Fruit fly (Drosophila melanogaster) whole organism, embryonic: ENCODE measurements around the gene Gss1.

ENCODE experiments used
- Atf6 ChIP-seq: fragments of 200-800 bp; sonication (Bioruptor generic); IDR thresholded peaks from 2 replicates; pipeline ENCODE4 v1.3.6; 2022; ENCODE audit warnings: missing biosample characterization, missing genetic modification characterization
- CG10959 ChIP-seq: fragments of 200-800 bp; sonication (Bioruptor generic); IDR thresholded peaks from 2 replicates; pipeline ENCODE4 v1.3.6; 2022; ENCODE audit warnings: missing biosample characterization, missing genetic modification characterization
- CG12744 ChIP-seq: fragments of 200-800 bp; sonication (Bioruptor generic); optimal IDR thresholded peaks from 2 replicates; lab custom pipeline; 2016; ENCODE audit warnings: missing biosample characterization, missing genetic modification characterization
- CG13123 ChIP-seq: fragments of 200-800 bp; sonication (Bioruptor generic); optimal IDR thresholded peaks from 2 replicates; lab custom pipeline; 2016; ENCODE audit warnings: missing biosample characterization, missing genetic modification characterization
- CG13894 ChIP-seq: fragments of 200-800 bp; sonication (Bioruptor generic); optimal IDR thresholded peaks from 3 replicates; lab custom pipeline; 2018; ENCODE audit warnings: missing biosample characterization, mild to moderate bottlenecking, missing genetic modification characterization, moderate library complexity
- CG18599 ChIP-seq: fragments of 200-800 bp; sonication (Bioruptor generic); optimal IDR thresholded peaks from 3 replicates; lab custom pipeline; 2017; ENCODE audit warnings: missing biosample characterization, missing genetic modification characterization, mild to moderate bottlenecking, moderate library complexity, missing genetic modification reagents
- CG2129 ChIP-seq: fragments of 200-800 bp; sonication (Bioruptor generic); IDR thresholded peaks from 2 replicates; pipeline ENCODE4 v1.3.6; 2022; ENCODE audit warnings: missing biosample characterization, missing genetic modification characterization; ENCODE audit not compliant: partially characterized antibody
- CG2199 ChIP-seq: fragments of 200-800 bp; sonication (Bioruptor generic); IDR thresholded peaks from 3 replicates; pipeline ENCODE4 v1.3.6; 2022; ENCODE audit warnings: missing biosample characterization, missing genetic modification characterization
- CG4617 ChIP-seq: fragments of 200-800 bp; sonication (Bioruptor generic); optimal IDR thresholded peaks from 3 replicates; lab custom pipeline; 2016; ENCODE audit warnings: missing biosample characterization, missing genetic modification characterization, borderline replicate concordance
- CG5180 ChIP-seq: fragments of 200-800 bp; sonication (Bioruptor generic); optimal IDR thresholded peaks from 3 replicates; lab custom pipeline; 2017; ENCODE audit warnings: missing biosample characterization, missing genetic modification characterization, mild to moderate bottlenecking, moderate library complexity, missing genetic modification reagents
- CG7963 ChIP-seq: fragments of 200-800 bp; sonication (Bioruptor generic); IDR thresholded peaks from 3 replicates; pipeline ENCODE4 v1.3.6; 2022; ENCODE audit warnings: missing biosample characterization, missing genetic modification characterization; ENCODE audit not compliant: partially characterized antibody
- CG8089 ChIP-seq: fragments of 200-800 bp; sonication (Bioruptor generic); optimal IDR thresholded peaks from 3 replicates; lab custom pipeline; 2016; ENCODE audit warnings: missing biosample characterization, missing genetic modification characterization
- Chrac-16 ChIP-seq: fragments of 200-800 bp; sonication (Bioruptor generic); optimal IDR thresholded peaks from 3 replicates; lab custom pipeline; 2016; ENCODE audit warnings: missing biosample characterization, missing genetic modification characterization
- Gsc ChIP-seq: fragments of 200-800 bp; sonication (Bioruptor generic); IDR thresholded peaks from 2 replicates; pipeline ENCODE4 v1.3.6; 2022; ENCODE audit warnings: missing biosample characterization, missing genetic modification characterization
- Hand ChIP-seq: fragments of 200-800 bp; sonication (Bioruptor generic); optimal IDR thresholded peaks from 2 replicates; lab custom pipeline; 2017; ENCODE audit warnings: mild to moderate bottlenecking, missing biosample characterization, missing genetic modification reagents, missing genetic modification characterization
- Hey ChIP-seq: fragments of 200-800 bp; sonication (Bioruptor generic); optimal IDR thresholded peaks from 3 replicates; lab custom pipeline; 2018; ENCODE audit warnings: missing biosample characterization, mild to moderate bottlenecking, missing genetic modification characterization
- Hmr ChIP-seq: fragments of 200-800 bp; sonication (Bioruptor generic); optimal IDR thresholded peaks from 3 replicates; lab custom pipeline; 2017; ENCODE audit warnings: mild to moderate bottlenecking, missing biosample characterization, missing genetic modification reagents, missing genetic modification characterization
- Hmx ChIP-seq: fragments of 200-800 bp; sonication (Bioruptor generic); optimal IDR thresholded peaks from 2 replicates; lab custom pipeline; 2016; ENCODE audit warnings: missing biosample characterization, missing genetic modification characterization
- Neu2 ChIP-seq: fragments of 200-800 bp; sonication (Bioruptor generic); optimal IDR thresholded peaks from 3 replicates; lab custom pipeline; 2016; ENCODE audit warnings: missing biosample characterization, missing genetic modification characterization, borderline replicate concordance
- PHDP ChIP-seq: fragments of 200-800 bp; sonication (Bioruptor generic); optimal IDR thresholded peaks from 3 replicates; lab custom pipeline; 2018; ENCODE audit warnings: missing biosample characterization, mild to moderate bottlenecking, missing genetic modification characterization, moderate library complexity
- Rx ChIP-seq: fragments of 200-800 bp; sonication (Bioruptor generic); IDR thresholded peaks from 2 replicates; pipeline ENCODE4 v1.3.6; 2022; ENCODE audit warnings: missing biosample characterization, missing genetic modification characterization
- Spps ChIP-seq: fragments of 200-800 bp; sonication (Bioruptor generic); optimal IDR thresholded peaks from 2 replicates; lab custom pipeline; 2018; ENCODE audit warnings: missing biosample characterization, mild to moderate bottlenecking, missing genetic modification characterization
- Trl ChIP-seq, 3 experiments: fragments of >200 bp in 2 of 3; fragments of 200-800 bp in 1 of 3; sonication (Bioruptor generic) in 1 of 3; optimal IDR thresholded peaks; 2 replicates in 1 of 3; 3 replicates in 2 of 3; lab custom pipeline; 2016 to 2017; ENCODE audit warnings: missing biosample characterization in 1 of 3, missing genetic modification characterization in 1 of 3
- amos ChIP-seq: fragments of 200-800 bp; sonication (Bioruptor generic); IDR thresholded peaks from 2 replicates; pipeline ENCODE4 v1.3.6; 2022; ENCODE audit warnings: missing biosample characterization, missing genetic modification characterization; ENCODE audit not compliant: partially characterized antibody
- ara ChIP-seq: fragments of 200-800 bp; sonication (Bioruptor generic); IDR thresholded peaks from 2 replicates; pipeline ENCODE4 v1.3.6; 2022; ENCODE audit warnings: missing biosample characterization, missing genetic modification characterization
- ash1 ChIP-seq: fragments of 200-800 bp; sonication (Bioruptor generic); optimal IDR thresholded peaks from 2 replicates; lab custom pipeline; 2018; ENCODE audit warnings: missing biosample characterization, mild to moderate bottlenecking, missing genetic modification characterization
- cas ChIP-seq: fragments of 200-800 bp; sonication (Bioruptor generic); IDR thresholded peaks from 2 replicates; pipeline ENCODE4 v1.3.6; 2022; ENCODE audit warnings: missing biosample characterization, missing genetic modification characterization
- cg ChIP-seq: fragments of 200-800 bp; sonication (Bioruptor generic); optimal IDR thresholded peaks from 3 replicates; lab custom pipeline; 2019; ENCODE audit warnings: missing biosample characterization, mild to moderate bottlenecking, missing genetic modification characterization, moderate library complexity
- dimm ChIP-seq: fragments of 200-800 bp; sonication (Bioruptor generic); IDR thresholded peaks from 2 replicates; pipeline ENCODE4 v1.3.6; 2022; ENCODE audit warnings: missing biosample characterization, missing genetic modification characterization
- disco-r ChIP-seq: fragments of 200-800 bp; sonication (Bioruptor generic); optimal IDR thresholded peaks from 2 replicates; lab custom pipeline; 2016; ENCODE audit warnings: missing biosample characterization, missing genetic modification characterization
- fd102C ChIP-seq: fragments of 200-800 bp; sonication (Bioruptor generic); optimal IDR thresholded peaks from 2 replicates; lab custom pipeline; 2018; ENCODE audit warnings: missing biosample characterization, mild to moderate bottlenecking, missing genetic modification characterization, moderate library complexity
- gro ChIP-seq: fragments of 200-800 bp; sonication (Bioruptor generic); optimal IDR thresholded peaks from 2 replicates; lab custom pipeline; 2016; ENCODE audit warnings: missing biosample characterization, missing genetic modification characterization
- hb ChIP-seq: fragments of 200-800 bp; sonication (Bioruptor generic); IDR thresholded peaks from 3 replicates; pipeline ENCODE4 v1.3.6; 2022; ENCODE audit warnings: missing biosample characterization, missing genetic modification characterization; ENCODE audit not compliant: partially characterized antibody
- kay ChIP-seq: fragments of 200-800 bp; sonication (Bioruptor generic); optimal IDR thresholded peaks from 2 replicates; lab custom pipeline; 2016; ENCODE audit warnings: missing biosample characterization, missing genetic modification characterization
- klu ChIP-seq: fragments of 200-800 bp; sonication (Bioruptor generic); IDR thresholded peaks from 2 replicates; pipeline ENCODE4 v1.3.6; 2022; ENCODE audit warnings: missing biosample characterization, missing genetic modification characterization
- lmd ChIP-seq: fragments of 200-800 bp; sonication (Bioruptor generic); IDR thresholded peaks from 2 replicates; pipeline ENCODE4 v1.3.6; 2022; ENCODE audit warnings: missing biosample characterization, missing genetic modification characterization
- mld ChIP-seq: fragments of 200-800 bp; sonication (Bioruptor generic); IDR thresholded peaks from 3 replicates; pipeline ENCODE4 v1.3.6; 2022; ENCODE audit warnings: missing biosample characterization, missing genetic modification characterization; ENCODE audit not compliant: partially characterized antibody
- nmo ChIP-seq: fragments of 200-800 bp; sonication (Bioruptor generic); optimal IDR thresholded peaks from 2 replicates; lab custom pipeline; 2018; ENCODE audit warnings: missing biosample characterization, mild to moderate bottlenecking, missing genetic modification characterization, moderate library complexity
- org-1 ChIP-seq: fragments of 200-800 bp; sonication (Bioruptor generic); optimal IDR thresholded peaks from 2 replicates; lab custom pipeline; 2017; ENCODE audit warnings: missing biosample characterization, missing genetic modification characterization
- otp ChIP-seq: fragments of 200-800 bp; sonication (Bioruptor generic); IDR thresholded peaks from 3 replicates; pipeline ENCODE4, ENCODE4 v1.3.6; 2022; ENCODE audit warnings: missing biosample characterization, missing genetic modification characterization
- p53 ChIP-seq: fragments of 200-800 bp; sonication (Bioruptor generic); optimal IDR thresholded peaks from 2 replicates; lab custom pipeline; 2016; ENCODE audit warnings: missing biosample characterization, missing genetic modification characterization
- pan ChIP-seq, 4 experiments: fragments of >200 bp in 3 of 4; fragments of 200-800 bp in 1 of 4; sonication (Bioruptor generic) in 1 of 4; optimal IDR thresholded peaks in 3 of 4; IDR thresholded peaks in 1 of 4; 2 replicates each; pipeline versions ENCODE4 v1.3.6 to Lab custom; 2017 to 2022; ENCODE audit warnings: missing biosample characterization in 2 of 4, missing genetic modification characterization in 2 of 4, mixed read lengths in 1 of 4
- psq ChIP-seq: fragments of 200-800 bp; sonication (Bioruptor generic); optimal IDR thresholded peaks from 2 replicates; lab custom pipeline; 2017; ENCODE audit warnings: missing biosample characterization, missing genetic modification characterization
- sr ChIP-seq: fragments of 200-800 bp; sonication (Bioruptor generic); IDR thresholded peaks from 3 replicates; pipeline ENCODE4 v1.3.6; 2022; ENCODE audit warnings: missing biosample characterization, missing genetic modification characterization
- tio ChIP-seq: fragments of 200-800 bp; sonication (Bioruptor generic); optimal IDR thresholded peaks from 2 replicates; lab custom pipeline; 2017; ENCODE audit warnings: missing biosample characterization, missing genetic modification characterization, inconsistent platforms
- ttk ChIP-seq: fragments of 200-800 bp; sonication (Bioruptor generic); IDR thresholded peaks from 2 replicates; pipeline ENCODE4 v2.1.2; 2022; ENCODE audit warnings: missing biosample characterization, missing genetic modification characterization
- tup ChIP-seq: fragments of 200-800 bp; sonication (Bioruptor generic); optimal IDR thresholded peaks from 2 replicates; lab custom pipeline; 2016; ENCODE audit warnings: missing biosample characterization, mild to moderate bottlenecking, missing genetic modification characterization, moderate library complexity
- zen2 ChIP-seq: fragments of 200-800 bp; sonication (Bioruptor generic); IDR thresholded peaks from 3 replicates; pipeline ENCODE4 v1.3.6; 2022; ENCODE audit warnings: missing biosample characterization, missing genetic modification characterization; ENCODE audit not compliant: partially characterized antibody
- zfh2 ChIP-seq: fragments of 200-800 bp; sonication (Bioruptor generic); optimal IDR thresholded peaks from 2 replicates; lab custom pipeline; 2016; ENCODE audit warnings: missing biosample characterization, missing genetic modification characterization

The Gss1 gene

dm6 chrX:17844623-17845022, 44.7 kb upstream of the Gss1 start, which contains the start of the genes CG8142 and Ucp4A (continued):
- TF ChIP-seq lmd (GFP tag; lab: Robert Waterston, UW) (peak; percentile 96), Gsc (GFP tag; lab: Robert Waterston, UW) (peak; percentile 88), CG5180 (peak; percentile 62), ash1 (GFP tag; lab: Kevin White, UChicago) (no peak), klu (GFP tag; lab: Robert Waterston, UW) (peak; percentile 93), CG8089 (peak; percentile 30), fd102C (no peak), CG13123 (peak; percentile 78), psq (GFP tag; lab: Kevin White, UChicago) (peak; percentile 75), Atf6 (GFP tag; lab: Robert Waterston, UW) (peak; percentile 96), CG10959 (GFP tag; lab: Robert Waterston, UW) (peak; percentile 89), CG13894 (tag; lab: Kevin White, UChicago) (peak; percentile 83), zen2 (GFP tag; lab: Robert Waterston, UW) (no peak), Neu2 (GFP tag; lab: Kevin White, UChicago) (no peak), disco-r (GFP tag; lab: Kevin White, UChicago) (peak; percentile 14), cas (GFP tag; lab: Robert Waterston, UW) (peak; percentile 88), Hmr (GFP tag; lab: Kevin White, UChicago) (peak; percentile 86), amos (GFP tag; lab: Robert Waterston, UW) (peak; percentile 17; the same call in 1 of the 2 replicates), ttk (GFP tag; lab: Robert Waterston, UW) (peak; percentile 97), ara (GFP tag; lab: Robert Waterston, UW) (peak; percentile 96), CG12744 (GFP tag; lab: Kevin White, UChicago) (peak; percentile 37), gro (GFP tag; lab: Kevin White, UChicago) (peak; percentile 35), CG4617 (GFP tag; lab: Kevin White, UChicago) (peak; percentile 87), cg (GFP tag; lab: Kevin White, UChicago) (no peak), Hey (no peak), mld (GFP tag; lab: Robert Waterston, UW) (no peak), Hand (peak; percentile 41), tio (GFP tag; lab: Kevin White, UChicago) (peak; percentile 91), org-1 (peak; percentile 70), CG7963 (GFP tag; lab: Robert Waterston, UW) (no peak), PHDP (tag; lab: Kevin White, UChicago) (peak; percentile 90), Hmx (GFP tag; lab: Kevin White, UChicago) (no peak), sr (peak; percentile 43; the same call in 2 of the 3 replicates), nmo (GFP tag; lab: Kevin White, UChicago) (peak; percentile 93), Spps (tag; lab: Kevin White, UChicago) (peak; percentile 82), zfh2 (GFP tag; lab: Kevin White, UChicago) (peak; percentile 62), CG2129 (GFP tag; lab: Robert Waterston, UW) (no peak), dimm (peak; percentile 76), p53 (GFP tag; lab: Kevin White, UChicago) (no peak), Rx (GFP tag; lab: Robert Waterston, UW) (peak; percentile 89), Trl (optimal IDR thresholded peaks at IDR 0.05; lab: Kevin White, UChicago) (no peak), Trl (GFP tag; optimal IDR thresholded peaks at IDR 0.05; lab: Kevin White, UChicago) (peak; percentile 44), CG18599 (GFP tag; lab: Kevin White, UChicago) (peak; percentile 93), pan (optimal IDR thresholded peaks at IDR 0.05; lab: Kevin White, UChicago) (no peak), pan (GFP tag; optimal IDR thresholded peaks at IDR 0.05 in 1 of 2, IDR thresholded peaks at IDR 0.05 in 1 of 2) (peak in 1 of 2 experiments; percentile 98), hb (GFP tag; lab: Robert Waterston, UW) (no peak), kay (peak; percentile 83), tup (GFP tag; lab: Kevin White, UChicago) (peak; percentile 75), CG2199 (GFP tag; lab: Robert Waterston, UW) (peak; percentile 79; the same call in 1 of the 3 replicates), otp (GFP tag; lab: Robert Waterston, UW) (peak; percentile 87), Chrac-16 (GFP tag; lab: Kevin White, UChicago) (peak; percentile 92)
